Worm (Caenorhabditis elegans): ENCODE measurements around the gene lido-2.
"Not testable (repeated sequence)": the region's sequence is repeated elsewhere in the genome, so short reads cannot be mapped to it uniquely, and the experiment has no call there.

The lido-2 gene

DNA sequence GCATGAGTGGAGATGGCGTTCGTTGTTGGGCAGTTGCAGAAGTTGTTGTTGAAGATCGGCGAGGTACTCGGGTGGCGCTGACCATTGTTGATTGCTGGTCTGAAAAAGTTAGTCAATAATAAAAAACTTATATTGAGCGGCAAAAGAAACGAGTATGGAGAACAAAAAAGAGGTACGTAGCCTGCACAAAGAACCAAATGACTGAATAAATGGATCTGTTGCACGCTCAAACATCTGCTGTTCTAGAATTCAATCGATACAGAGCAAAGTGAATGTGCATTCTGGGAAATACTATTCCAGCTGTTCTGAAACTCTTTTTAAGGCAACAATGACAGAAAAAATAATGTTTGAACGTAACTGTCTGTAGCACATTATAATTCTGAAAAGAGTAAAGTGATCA lies at the start of gene lido-2:
Gene lido-2 (minus strand): TSS at position 101 of the 400 bp plus-strand sequence.
- TF ChIP-seq ztf-23 (GFP tag; IDR thresholded peaks at IDR 0.05) = no peak
- no peak for TF ChIP-seq med-1 (GFP tag; optimal IDR thresholded peaks at IDR 0.05; ENCODE audit: insufficient read depth)
- no peak for TF ChIP-seq T22C8.4 (GFP tag; IDR thresholded peaks at IDR 0.05)
- TF ChIP-seq klf-2 (GFP tag; conservative IDR thresholded peaks at IDR 0.05) = no peak
- no peak for TF ChIP-seq ztf-29 (GFP tag; IDR thresholded peaks at IDR 0.05)
- TF ChIP-seq tab-1 (GFP tag; IDR thresholded peaks at IDR 0.05) = no peak
- TF ChIP-seq ref-1 (GFP tag; conservative IDR thresholded peaks at IDR 0.05) = no peak
- TF ChIP-seq flt-1 (GFP tag; IDR thresholded peaks at IDR 0.05) = no peak
- no peak for TF ChIP-seq cog-1 (tag; optimal IDR thresholded peaks at IDR 0.05)

DNA sequence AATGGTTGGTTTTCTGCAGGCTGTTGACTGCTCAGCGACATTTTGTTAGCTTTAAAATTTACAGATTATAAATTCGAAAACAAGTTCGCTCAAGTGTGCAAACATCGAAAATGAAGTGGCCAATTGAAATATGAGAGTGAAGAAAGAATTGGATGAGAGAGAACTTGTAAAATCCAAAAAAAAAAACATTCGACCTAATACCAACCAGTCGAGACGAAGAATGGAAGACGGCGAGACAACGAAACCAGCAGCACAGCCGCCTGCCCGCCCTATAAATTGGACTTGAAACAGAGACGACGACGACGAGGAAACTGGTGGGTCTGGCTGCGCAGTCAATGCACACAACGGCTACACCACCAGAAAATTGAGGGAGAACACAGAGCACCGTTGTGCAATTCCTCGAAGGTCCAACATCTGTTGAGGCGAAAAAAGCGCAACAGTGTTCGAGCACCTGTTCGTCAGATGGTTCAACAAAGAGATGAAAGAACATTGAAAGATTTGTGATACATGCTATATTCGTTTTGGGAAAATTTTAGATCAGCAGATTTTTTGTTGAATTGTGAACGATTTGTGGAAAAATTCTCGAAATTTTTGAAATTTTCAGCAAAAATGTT lies 49.4 kb upstream of the lido-2 start, which contains the start of gene T23C6.4:
Gene T23C6.4 (minus strand): TSS at position 51 of the 614 bp plus-strand sequence.
- no peak for TF ChIP-seq ztf-29 (GFP tag; IDR thresholded peaks at IDR 0.05)
- no peak for TF ChIP-seq flt-1 (GFP tag; IDR thresholded peaks at IDR 0.05)
- no peak for TF ChIP-seq tab-1 (GFP tag; IDR thresholded peaks at IDR 0.05)
- TF ChIP-seq ztf-23 (GFP tag; IDR thresholded peaks at IDR 0.05) = 0 out of 2 replicates have a peak, but pooled peaks have one; percentile 38
- no peak for TF ChIP-seq klf-2 (GFP tag; conservative IDR thresholded peaks at IDR 0.05)
- TF ChIP-seq cog-1 (tag; optimal IDR thresholded peaks at IDR 0.05) = no peak
- no peak for TF ChIP-seq med-1 (GFP tag; optimal IDR thresholded peaks at IDR 0.05; ENCODE audit: insufficient read depth)

DNA sequence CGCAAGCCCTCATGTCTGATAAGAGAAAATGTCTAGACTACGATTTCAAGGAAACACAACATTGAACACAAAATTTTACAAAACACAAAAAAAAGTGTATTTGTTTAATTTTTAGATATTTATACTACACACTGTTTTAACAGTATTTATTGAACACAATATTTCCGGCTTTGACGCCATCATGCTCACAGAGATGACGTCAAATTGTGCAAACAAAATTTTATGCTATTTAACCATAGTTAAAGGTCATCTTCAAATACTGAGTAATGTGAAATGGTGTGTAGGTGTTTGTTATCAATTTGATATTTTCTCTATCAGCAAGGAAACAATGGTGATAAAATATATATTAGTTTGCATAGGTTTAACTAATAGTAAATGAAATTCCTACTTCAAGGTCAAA lies 46.0 kb upstream of the lido-2 start:
- TF ChIP-seq ref-1 (GFP tag; conservative IDR thresholded peaks at IDR 0.05) (no peak), med-1 (GFP tag; optimal IDR thresholded peaks at IDR 0.05; ENCODE audit: insufficient read depth) (no peak), ztf-29 (GFP tag; IDR thresholded peaks at IDR 0.05) (no peak), T22C8.4 (GFP tag; IDR thresholded peaks at IDR 0.05) (no peak)

DNA sequence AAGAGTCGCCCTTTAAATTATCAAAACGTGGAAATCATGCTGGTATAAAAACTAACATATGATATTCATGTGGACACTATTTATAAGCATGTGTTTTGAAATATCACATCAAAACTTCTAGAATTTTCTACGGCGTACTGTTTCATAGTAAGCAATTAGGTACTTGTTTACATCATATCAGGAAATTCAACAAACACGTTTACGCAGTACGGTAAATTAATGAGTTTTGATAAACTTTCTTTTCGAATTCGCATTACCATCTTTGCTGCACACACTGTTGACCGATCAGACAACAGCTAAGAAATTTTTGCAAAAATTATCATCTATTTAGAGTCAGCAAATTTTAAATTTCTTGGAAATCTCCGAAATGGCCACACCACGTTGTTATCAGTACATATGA lies 39.9 kb upstream of the lido-2 start:
- no peak for TF ChIP-seq ztf-23 (GFP tag; IDR thresholded peaks at IDR 0.05)
- TF ChIP-seq T22C8.4 (GFP tag; IDR thresholded peaks at IDR 0.05) = no peak
- no peak for TF ChIP-seq cog-1 (tag; optimal IDR thresholded peaks at IDR 0.05)

DNA sequence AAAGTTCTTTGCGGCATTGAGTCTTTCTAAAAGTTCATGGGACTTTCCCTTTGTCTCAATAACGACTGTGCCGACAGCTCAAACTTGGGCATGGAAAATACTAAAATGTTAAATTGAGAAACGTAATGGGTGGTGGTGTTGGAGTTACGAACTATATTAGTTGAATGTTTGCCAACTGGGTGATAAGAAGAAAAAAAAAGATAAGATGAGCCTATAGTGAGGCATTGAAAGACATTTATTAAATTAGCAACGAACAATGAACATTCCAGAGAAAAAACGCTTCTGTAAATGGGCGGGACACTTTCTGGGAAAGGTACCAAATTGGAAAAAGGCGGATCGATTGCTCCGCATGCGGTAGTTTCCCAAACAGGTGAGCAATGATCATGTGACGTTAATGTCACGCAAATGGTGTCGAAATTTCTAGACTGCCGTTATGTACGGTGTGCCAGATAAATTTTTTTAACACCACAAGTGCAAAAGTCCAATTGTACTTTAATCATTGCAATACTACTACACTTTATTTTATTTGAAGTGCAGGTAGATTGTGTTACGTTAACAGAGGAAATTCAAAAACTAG lies 38.7 kb upstream of the lido-2 start:
- no peak for TF ChIP-seq ref-1 (GFP tag; conservative IDR thresholded peaks at IDR 0.05)
- no peak for TF ChIP-seq ztf-23 (GFP tag; IDR thresholded peaks at IDR 0.05)
- TF ChIP-seq flt-1 (GFP tag; IDR thresholded peaks at IDR 0.05) = no peak
- TF ChIP-seq cog-1 (tag; optimal IDR thresholded peaks at IDR 0.05) = no peak
- no peak for TF ChIP-seq ztf-29 (GFP tag; IDR thresholded peaks at IDR 0.05)
- TF ChIP-seq tab-1 (GFP tag; IDR thresholded peaks at IDR 0.05) = no peak
- no peak for TF ChIP-seq klf-2 (GFP tag; conservative IDR thresholded peaks at IDR 0.05)
- no peak for TF ChIP-seq T22C8.4 (GFP tag; IDR thresholded peaks at IDR 0.05)
- TF ChIP-seq med-1 (GFP tag; optimal IDR thresholded peaks at IDR 0.05; ENCODE audit: insufficient read depth) = no peak

DNA sequence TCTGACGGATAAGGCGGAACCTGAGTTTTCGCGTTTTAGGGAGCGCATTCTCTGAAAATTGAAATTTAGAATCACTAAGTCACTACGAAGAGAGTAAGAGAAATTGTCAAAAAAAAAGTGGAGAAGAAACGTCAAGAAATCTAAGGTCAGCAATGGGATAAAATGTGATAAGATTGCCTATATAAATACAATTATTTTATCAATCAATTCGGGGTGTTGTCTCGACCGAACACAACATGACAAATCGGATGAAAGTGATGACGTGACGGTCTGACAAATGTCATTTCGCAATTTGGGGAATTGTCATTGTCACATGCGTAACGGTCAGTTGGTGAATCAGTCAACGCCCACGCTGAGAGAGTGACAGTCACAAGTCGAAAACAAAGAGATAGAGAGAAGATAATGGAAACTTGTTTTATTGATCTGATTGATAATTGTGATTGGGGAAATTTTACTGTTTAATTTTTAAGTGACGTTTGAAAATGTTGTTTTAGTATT lies 37.6 kb upstream of the lido-2 start, which contains the start of gene cnp-3:
Gene cnp-3 (minus strand): TSS at position 51 of the 498 bp plus-strand sequence.
- no peak for TF ChIP-seq cog-1 (tag; optimal IDR thresholded peaks at IDR 0.05)
- TF ChIP-seq med-1 (GFP tag; optimal IDR thresholded peaks at IDR 0.05; ENCODE audit: insufficient read depth) = no peak
- TF ChIP-seq klf-2 (GFP tag; conservative IDR thresholded peaks at IDR 0.05) = no peak
- no peak for TF ChIP-seq ref-1 (GFP tag; conservative IDR thresholded peaks at IDR 0.05)
- no peak for TF ChIP-seq flt-1 (GFP tag; IDR thresholded peaks at IDR 0.05)
- no peak for TF ChIP-seq T22C8.4 (GFP tag; IDR thresholded peaks at IDR 0.05)
- no peak for TF ChIP-seq ztf-23 (GFP tag; IDR thresholded peaks at IDR 0.05)
- no peak for TF ChIP-seq ztf-29 (GFP tag; IDR thresholded peaks at IDR 0.05)
- TF ChIP-seq tab-1 (GFP tag; IDR thresholded peaks at IDR 0.05) = no peak

DNA sequence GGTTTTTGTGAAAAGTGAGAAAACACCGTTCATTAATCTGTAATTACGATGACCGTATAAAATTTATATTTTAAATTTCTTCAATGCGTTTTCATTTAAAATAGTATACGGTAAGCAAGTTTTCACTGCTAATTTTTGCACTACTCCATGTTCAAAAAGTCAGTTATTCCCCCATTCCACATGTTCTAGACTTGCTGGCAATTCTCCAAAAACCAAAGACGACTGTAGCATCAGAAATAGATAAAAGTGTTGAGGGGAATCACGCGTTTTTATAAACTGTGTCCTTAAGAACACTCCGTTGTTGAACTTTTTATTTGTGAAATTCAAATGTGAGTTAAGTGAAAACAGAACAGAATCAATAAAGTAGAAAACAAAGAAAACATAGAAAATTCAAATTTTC lies 35.1 kb upstream of the lido-2 start:
- TF ChIP-seq ztf-23 (GFP tag; IDR thresholded peaks at IDR 0.05) (no peak), ref-1 (GFP tag; conservative IDR thresholded peaks at IDR 0.05) (no peak), flt-1 (GFP tag; IDR thresholded peaks at IDR 0.05) (no peak), tab-1 (GFP tag; IDR thresholded peaks at IDR 0.05) (no peak), klf-2 (GFP tag; conservative IDR thresholded peaks at IDR 0.05) (no peak), ztf-29 (GFP tag; IDR thresholded peaks at IDR 0.05) (no peak), med-1 (GFP tag; optimal IDR thresholded peaks at IDR 0.05; ENCODE audit: insufficient read depth) (no peak), T22C8.4 (GFP tag; IDR thresholded peaks at IDR 0.05) (no peak), cog-1 (tag; optimal IDR thresholded peaks at IDR 0.05) (no peak)

DNA sequence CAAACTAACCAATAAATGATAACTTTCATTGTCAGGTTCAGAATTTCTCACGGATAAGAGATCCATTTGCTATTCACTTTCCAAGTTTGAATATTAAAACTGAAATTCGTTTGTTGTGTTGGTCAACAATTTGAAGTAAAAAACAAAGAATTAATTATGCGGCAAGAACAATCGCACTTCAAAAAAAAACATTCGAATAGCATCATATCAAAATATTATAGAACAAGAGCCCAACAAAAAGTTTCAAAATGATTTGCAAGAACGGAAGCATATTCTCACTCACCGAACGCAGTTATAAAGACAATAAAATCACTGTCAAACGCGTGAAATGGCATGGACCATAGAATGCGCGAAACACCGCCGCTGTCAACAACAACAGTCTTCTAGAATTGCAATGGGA lies 33.9 kb upstream of the lido-2 start, which contains the start of gene K09E3.7:
Gene K09E3.7 (minus strand): TSS at position 101 of the 400 bp plus-strand sequence.
- TF ChIP-seq T22C8.4 (GFP tag; IDR thresholded peaks at IDR 0.05) = no peak
- no peak for TF ChIP-seq med-1 (GFP tag; optimal IDR thresholded peaks at IDR 0.05; ENCODE audit: insufficient read depth)
- no peak for TF ChIP-seq tab-1 (GFP tag; IDR thresholded peaks at IDR 0.05)
- no peak for TF ChIP-seq cog-1 (tag; optimal IDR thresholded peaks at IDR 0.05)
- TF ChIP-seq ztf-29 (GFP tag; IDR thresholded peaks at IDR 0.05) = no peak
- no peak for TF ChIP-seq flt-1 (GFP tag; IDR thresholded peaks at IDR 0.05)
- no peak for TF ChIP-seq klf-2 (GFP tag; conservative IDR thresholded peaks at IDR 0.05)
- no peak for TF ChIP-seq ref-1 (GFP tag; conservative IDR thresholded peaks at IDR 0.05)
- TF ChIP-seq ztf-23 (GFP tag; IDR thresholded peaks at IDR 0.05) = no peak

DNA sequence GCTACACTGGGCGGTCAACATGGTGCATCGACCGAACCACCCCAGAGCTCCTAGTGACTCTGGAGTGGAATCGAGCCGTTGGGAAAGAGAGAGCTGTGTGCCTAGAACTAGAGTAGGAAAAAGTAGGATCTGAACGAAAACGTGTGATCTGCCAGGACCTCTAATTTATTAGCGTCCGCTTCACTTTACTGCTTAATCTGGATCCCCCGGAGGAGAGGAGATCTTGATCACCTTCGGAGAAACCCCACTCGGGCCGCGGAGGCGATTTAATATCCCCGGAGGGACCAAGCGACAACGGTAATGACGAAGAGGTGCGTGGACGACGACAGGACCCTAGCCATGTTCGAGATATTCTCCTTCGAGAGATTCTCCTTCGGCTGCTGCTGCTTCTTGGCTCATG lies 16.8 kb upstream of the lido-2 start, which contains the start of gene K09E3.2:
Gene K09E3.2 (plus strand): TSS at position 301 of the 400 bp plus-strand sequence.
- not testable (repeated sequence) for TF ChIP-seq tab-1 (GFP tag; IDR thresholded peaks at IDR 0.05); klf-2 (GFP tag; conservative IDR thresholded peaks at IDR 0.05); ztf-23 (GFP tag; IDR thresholded peaks at IDR 0.05)

DNA sequence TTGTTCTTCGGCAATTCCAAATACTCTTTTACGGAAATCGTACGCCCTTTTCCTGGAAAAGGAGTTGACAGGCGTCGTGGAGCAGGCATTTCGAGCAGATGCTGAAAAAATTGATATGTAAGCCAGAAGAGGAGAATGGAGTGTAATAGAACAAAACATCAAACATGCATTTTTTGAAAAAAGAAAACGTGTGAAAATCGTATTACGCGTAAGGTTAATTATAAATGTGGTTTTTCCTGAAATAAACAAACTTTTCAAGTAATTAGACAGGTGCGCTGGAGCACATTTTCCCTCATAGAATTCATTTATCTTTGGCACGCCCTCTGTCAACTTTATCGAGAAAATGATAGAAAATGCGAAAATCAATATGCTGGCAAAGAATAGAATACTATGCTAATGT lies 14.5 kb upstream of the lido-2 start, which contains the start of gene lido-6:
Gene lido-6 (minus strand): TSS at position 101 of the 400 bp plus-strand sequence.
- TF ChIP-seq flt-1 (GFP tag; IDR thresholded peaks at IDR 0.05) (no peak), ztf-29 (GFP tag; IDR thresholded peaks at IDR 0.05) (no peak), cog-1 (tag; optimal IDR thresholded peaks at IDR 0.05) (no peak), ref-1 (GFP tag; conservative IDR thresholded peaks at IDR 0.05) (no peak), ztf-23 (GFP tag; IDR thresholded peaks at IDR 0.05) (no peak), med-1 (GFP tag; optimal IDR thresholded peaks at IDR 0.05; ENCODE audit: insufficient read depth) (no peak), tab-1 (GFP tag; IDR thresholded peaks at IDR 0.05) (no peak), klf-2 (GFP tag; conservative IDR thresholded peaks at IDR 0.05) (no peak), T22C8.4 (GFP tag; IDR thresholded peaks at IDR 0.05) (no peak)

Data from whole organism, midembryonic.